Worm (Caenorhabditis elegans): ENCODE data around the gene ndua-5.
A peak's percentile ranks its signal among the peaks of the same experiment; 100 is the strongest.

Gene ndua-5

DNA sequence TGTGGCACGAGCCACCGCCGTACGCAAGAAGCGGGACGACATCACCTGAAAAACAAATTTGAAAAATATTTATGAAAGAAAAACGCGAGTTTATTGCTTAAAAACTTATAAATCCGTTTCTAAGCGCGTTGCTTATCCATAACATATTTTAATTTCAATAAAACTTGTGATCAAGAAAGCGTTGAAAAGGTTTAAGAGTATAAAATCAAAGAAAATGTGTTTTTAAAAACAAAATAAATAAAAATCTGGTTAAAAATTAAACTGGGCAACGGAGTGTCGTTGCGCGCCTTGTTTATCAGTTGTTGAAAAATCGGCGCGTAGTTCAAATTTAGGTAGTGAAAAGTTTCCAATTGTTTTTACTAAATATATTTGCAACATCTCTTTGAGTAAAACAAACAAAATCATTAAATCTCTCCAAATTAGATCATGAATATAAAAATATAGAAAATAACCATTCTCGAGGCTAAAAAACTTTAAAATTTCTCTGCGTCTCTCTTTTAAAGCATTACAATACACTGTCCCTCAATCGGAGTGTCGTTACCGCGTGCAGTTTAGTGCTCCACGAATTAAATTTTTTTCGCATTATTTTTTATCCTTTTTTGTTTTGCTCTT lies at the start of gene ndua-5 (continued):
- TF ChIP-seq mep-1 (tag; optimal IDR thresholded peaks at IDR 0.05) (no peak), fkh-8 (tag; optimal IDR thresholded peaks at IDR 0.05) (peak; percentile 15), nhr-84 (tag; optimal IDR thresholded peaks at IDR 0.05) (no peak), lin-35 (GFP tag; optimal IDR thresholded peaks at IDR 0.05) (peak; percentile 91 to 93), snpc-4 (tag; optimal IDR thresholded peaks at IDR 0.05) (peak; percentile 49), mab-9 (GFP tag; IDR thresholded peaks at IDR 0.05) (no peak), Y116A8C.19 (tag; optimal IDR thresholded peaks at IDR 0.05; ENCODE audit: borderline replicate concordance) (no peak), pqm-1 (tag; optimal IDR thresholded peaks at IDR 0.05) (no peak), ces-1 (GFP tag; optimal IDR thresholded peaks at IDR 0.05) (no peak), mdl-1 (tag; optimal IDR thresholded peaks at IDR 0.05) (no peak), zag-1 (tag; optimal IDR thresholded peaks at IDR 0.05) (no peak), lin-13 (GFP tag; optimal IDR thresholded peaks at IDR 0.05) (no peak), C34B4.2 (tag; optimal IDR thresholded peaks at IDR 0.05) (no peak), nhr-20 (tag; optimal IDR thresholded peaks at IDR 0.05) (peak; percentile 62), lin-39 (tag; optimal IDR thresholded peaks at IDR 0.05) (no peak), nhr-11 (tag; optimal IDR thresholded peaks at IDR 0.05) (no peak), nhr-19 (GFP tag; conservative IDR thresholded peaks at IDR 0.05) (peak; percentile 39; the same call in 1 of the 2 replicates), fkh-10 (GFP tag; optimal IDR thresholded peaks at IDR 0.05) (no peak), mef-2 (tag; optimal IDR thresholded peaks at IDR 0.05) (no peak), jun-1 (tag; optimal IDR thresholded peaks at IDR 0.05) (no peak), alr-1 (tag; optimal IDR thresholded peaks at IDR 0.05; ENCODE audit: borderline replicate concordance) (no peak), snu-23 (GFP tag; optimal IDR thresholded peaks at IDR 0.05) (peak; percentile 65), unc-62 (GFP tag; optimal IDR thresholded peaks at IDR 0.05) (no peak), sptf-1 (tag; optimal IDR thresholded peaks at IDR 0.05) (no peak), sox-4 (tag; optimal IDR thresholded peaks at IDR 0.05) (no peak), nhr-77 (tag; optimal IDR thresholded peaks at IDR 0.05) (no peak), hpl-2 (GFP tag; optimal IDR thresholded peaks at IDR 0.05) (no peak), lsy-2 (tag; optimal IDR thresholded peaks at IDR 0.05) (peak; percentile 28 to 72), vab-15 (tag; optimal IDR thresholded peaks at IDR 0.05) (no peak), lir-3 (tag; optimal IDR thresholded peaks at IDR 0.05; ENCODE audit: poor library complexity) (no peak), rnt-1 (tag; optimal IDR thresholded peaks at IDR 0.05) (no peak), pax-3 (tag; optimal IDR thresholded peaks at IDR 0.05) (no peak)

- TF ChIP-seq nhr-77 (tag; optimal IDR thresholded peaks at IDR 0.05): no peak
- TF ChIP-seq lin-39 (tag; optimal IDR thresholded peaks at IDR 0.05): no peak
- no peak for TF ChIP-seq fos-1 (tag; optimal IDR thresholded peaks at IDR 0.05)
- no peak for TF ChIP-seq unc-98 (GFP tag; IDR thresholded peaks at IDR 0.05)
- no peak for TF ChIP-seq nhr-20 (tag; optimal IDR thresholded peaks at IDR 0.05)
- no peak for TF ChIP-seq nhr-47 (tag; optimal IDR thresholded peaks at IDR 0.05)
- no peak for TF ChIP-seq efl-1 (optimal IDR thresholded peaks at IDR 0.05)
- no peak for TF ChIP-seq efl-1 (GFP tag; optimal IDR thresholded peaks at IDR 0.05 in 1 of 2)
- no peak for TF ChIP-seq ztf-4 (tag; optimal IDR thresholded peaks at IDR 0.05)
- no peak for TF ChIP-seq jun-1 (tag; optimal IDR thresholded peaks at IDR 0.05)
- no peak for TF ChIP-seq zag-1 (tag; optimal IDR thresholded peaks at IDR 0.05)
- TF ChIP-seq blmp-1 (tag; optimal IDR thresholded peaks at IDR 0.05): no peak
- no peak for TF ChIP-seq mdl-1 (tag; optimal IDR thresholded peaks at IDR 0.05)
Measured at ce11 chrIV:9566505-9566904, 41.8 kb upstream of the ndua-5 start, which contains the start of gene lron-14. Gene lron-14, minus strand, starts transcription at chrIV:9566605.

Data from whole organism, L1 larva.